Fruit fly (Drosophila melanogaster) S2 (cell line): ENCODE results near the gene eIF4A.

Source experiments
- CG8478 ChIP-seq: fragments of >200 bp; optimal IDR thresholded peaks from 2 replicates; lab custom pipeline; 2018
- CTCF ChIP-seq, 2 experiments: fragments of >200 bp; optimal IDR thresholded peaks; 2 replicates each; lab custom pipeline; 2018

DNA sequence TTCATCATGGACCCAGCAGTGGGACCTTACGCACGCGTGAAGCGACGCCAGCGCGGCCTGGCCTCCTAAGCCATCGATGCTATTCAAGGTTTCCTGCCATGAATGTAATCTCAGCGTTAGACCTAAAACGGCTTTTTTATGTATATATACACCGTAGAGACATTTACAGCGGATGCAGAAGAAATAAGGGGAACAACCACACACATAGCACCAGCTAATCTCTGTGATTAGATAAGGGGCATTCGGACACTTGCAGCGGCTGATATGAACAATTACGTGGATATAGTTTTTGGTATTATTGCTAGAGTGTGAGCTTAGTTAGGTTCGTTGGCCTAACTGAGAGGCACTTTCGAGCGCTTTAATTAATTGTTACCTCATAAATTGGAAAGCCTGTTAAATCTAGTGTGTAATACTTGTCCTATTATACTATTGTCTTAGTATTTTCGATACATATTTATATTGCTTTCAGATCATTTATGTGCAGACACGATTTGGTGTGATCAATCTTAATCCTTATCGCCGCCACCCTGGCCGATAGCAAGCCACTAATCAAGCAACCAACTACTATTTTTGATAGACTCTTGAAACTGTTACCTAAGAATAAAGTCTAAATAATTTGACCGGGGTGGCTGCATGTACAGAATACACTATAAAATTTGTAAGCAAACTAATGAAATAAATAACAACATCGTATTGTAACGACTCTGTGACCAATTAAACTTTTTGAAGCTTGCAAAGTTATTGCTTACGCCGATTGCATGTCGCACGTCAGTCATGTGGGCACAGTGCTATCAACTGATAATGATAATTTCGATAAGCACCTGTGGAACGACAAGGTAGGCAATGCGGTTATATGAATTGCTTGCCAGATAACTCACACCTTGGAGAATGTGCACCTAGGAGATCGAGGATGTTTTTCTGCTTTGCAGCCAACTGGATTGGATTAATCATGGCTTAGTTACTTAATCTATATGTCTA lies 6.8 kb downstream of the eIF4A start:
- TF ChIP-seq CTCF (optimal IDR thresholded peaks at IDR 0.05; lab: Kevin White, UChicago) (no peak), CG8478 (lab: Kevin White, UChicago) (no peak)
